Worm (Caenorhabditis elegans): ENCODE measurements around the gene clc-8.

The clc-8 gene

DNA sequence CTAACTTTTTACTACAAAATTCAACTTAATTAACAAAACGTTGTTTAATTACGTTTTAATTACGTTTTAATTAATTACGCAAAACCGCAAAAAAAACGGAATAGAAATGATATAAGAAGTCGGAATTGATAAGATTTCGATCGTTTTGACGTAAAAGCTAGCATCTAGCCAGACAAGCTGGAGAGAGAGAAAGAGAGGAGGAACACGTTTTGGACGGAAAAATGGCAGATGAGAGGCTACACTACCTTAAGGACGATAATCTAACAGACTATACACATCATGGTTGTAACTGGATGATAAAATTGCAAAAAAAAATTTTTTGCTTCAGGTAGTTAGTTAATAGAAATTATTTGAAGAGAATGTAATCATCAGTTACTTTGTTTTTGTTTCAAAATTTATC is 9.7 kb upstream of the clc-8 start:
- TF ChIP-seq flt-1 (GFP tag; IDR thresholded peaks at IDR 0.05) (no peak), ztf-23 (GFP tag; IDR thresholded peaks at IDR 0.05) (no peak), med-1 (GFP tag; optimal IDR thresholded peaks at IDR 0.05; ENCODE audit: insufficient read depth) (no peak), T22C8.4 (GFP tag; IDR thresholded peaks at IDR 0.05) (no peak), cog-1 (tag; optimal IDR thresholded peaks at IDR 0.05) (no peak)

DNA sequence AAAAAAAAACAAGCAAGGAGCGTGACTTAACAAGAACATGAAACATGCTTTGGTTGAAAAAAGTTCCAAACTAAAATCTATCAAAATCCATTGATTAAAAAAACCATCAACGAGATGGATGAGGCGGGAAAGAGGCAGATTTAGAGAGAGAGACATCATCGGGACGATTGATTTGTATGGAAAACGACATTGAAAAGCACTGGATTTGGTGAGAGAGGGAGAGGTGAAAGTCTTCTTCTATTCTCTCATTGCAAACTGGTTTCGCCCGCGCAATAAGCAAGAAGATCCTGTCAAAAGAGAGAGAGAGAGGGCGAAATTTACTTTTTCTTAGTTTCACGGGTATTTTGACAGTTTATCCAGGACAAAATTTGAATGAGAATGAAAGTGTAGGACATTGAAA is 8.8 kb upstream of the clc-8 start:
- TF ChIP-seq T22C8.4 (GFP tag; IDR thresholded peaks at IDR 0.05), result no peak
- TF ChIP-seq klf-2 (GFP tag; conservative IDR thresholded peaks at IDR 0.05), result no peak
- TF ChIP-seq ztf-29 (GFP tag; IDR thresholded peaks at IDR 0.05), result no peak
- TF ChIP-seq cog-1 (tag; optimal IDR thresholded peaks at IDR 0.05), result no peak
- TF ChIP-seq flt-1 (GFP tag; IDR thresholded peaks at IDR 0.05), result no peak
- no peak for TF ChIP-seq ref-1 (GFP tag; conservative IDR thresholded peaks at IDR 0.05)
- TF ChIP-seq med-1 (GFP tag; optimal IDR thresholded peaks at IDR 0.05; ENCODE audit: insufficient read depth), result no peak
- TF ChIP-seq ztf-23 (GFP tag; IDR thresholded peaks at IDR 0.05), result no peak
- no peak for TF ChIP-seq tab-1 (GFP tag; IDR thresholded peaks at IDR 0.05)

DNA sequence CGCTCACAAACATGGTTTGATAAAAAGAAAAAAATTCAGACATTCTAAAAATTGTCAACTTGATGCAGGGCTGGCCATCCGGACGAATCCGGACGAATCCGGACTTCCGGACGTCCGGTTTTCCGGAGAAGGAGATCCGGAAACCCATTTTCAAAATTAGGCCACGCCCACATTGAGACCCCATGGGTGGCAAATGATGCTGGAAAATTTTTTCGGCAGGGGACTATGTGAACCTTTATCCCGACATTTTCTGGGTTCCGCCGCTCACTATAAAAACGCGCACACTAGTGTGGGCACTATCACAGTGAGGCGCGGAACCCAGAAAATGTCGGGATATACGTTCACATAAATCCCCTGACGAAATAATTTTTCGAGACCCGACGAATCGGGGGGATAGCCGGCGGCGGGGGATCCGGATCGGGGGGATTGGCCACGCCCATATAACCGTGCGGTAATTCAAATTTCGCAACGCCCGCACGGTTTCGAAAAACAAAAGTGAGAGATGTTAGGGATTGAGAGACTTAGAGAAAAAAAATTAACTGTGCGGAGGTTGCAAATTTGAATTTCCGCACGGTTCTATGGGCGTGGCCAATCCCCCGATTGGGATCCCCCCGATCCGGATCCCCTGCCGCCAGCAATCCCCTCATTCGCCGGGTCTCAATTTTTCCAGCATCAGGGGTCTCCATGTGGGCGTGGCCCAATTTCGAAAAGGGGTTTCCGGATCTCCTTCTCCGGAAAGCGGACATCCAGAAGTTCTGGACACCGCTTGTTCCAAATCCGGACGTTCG is 6.0 kb upstream of the clc-8 start:
- TF ChIP-seq ref-1 (GFP tag; conservative IDR thresholded peaks at IDR 0.05) (no peak), med-1 (GFP tag; optimal IDR thresholded peaks at IDR 0.05; ENCODE audit: insufficient read depth) (no peak), cog-1 (tag; optimal IDR thresholded peaks at IDR 0.05) (no peak), tab-1 (GFP tag; IDR thresholded peaks at IDR 0.05) (no peak), flt-1 (GFP tag; IDR thresholded peaks at IDR 0.05) (no peak), ztf-23 (GFP tag; IDR thresholded peaks at IDR 0.05) (no peak), ztf-29 (GFP tag; IDR thresholded peaks at IDR 0.05) (no peak), klf-2 (GFP tag; conservative IDR thresholded peaks at IDR 0.05) (no peak), T22C8.4 (GFP tag; IDR thresholded peaks at IDR 0.05) (no peak)

DNA sequence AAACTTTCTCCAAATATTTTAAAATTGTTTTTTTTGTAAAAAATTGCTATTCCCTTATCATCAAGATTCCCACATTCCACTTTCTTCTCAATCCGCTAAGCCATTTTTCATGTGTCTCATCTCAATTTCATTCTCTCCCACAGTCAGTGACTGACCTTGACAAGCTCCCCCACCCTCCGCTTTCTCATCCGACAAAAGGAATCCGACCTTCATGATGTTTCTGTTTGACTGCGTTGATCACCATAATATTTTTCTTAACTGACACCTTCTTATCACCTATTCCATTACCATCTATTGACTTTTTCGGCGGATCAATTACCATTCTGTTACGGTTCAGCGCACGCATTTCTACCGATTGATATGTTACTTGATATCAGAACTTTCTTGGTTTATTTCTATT is 4.9 kb upstream of the clc-8 start:
- TF ChIP-seq ref-1 (GFP tag; conservative IDR thresholded peaks at IDR 0.05), result no peak
- no peak for TF ChIP-seq ztf-29 (GFP tag; IDR thresholded peaks at IDR 0.05)
- TF ChIP-seq cog-1 (tag; optimal IDR thresholded peaks at IDR 0.05), result no peak
- TF ChIP-seq ztf-23 (GFP tag; IDR thresholded peaks at IDR 0.05), result no peak

DNA sequence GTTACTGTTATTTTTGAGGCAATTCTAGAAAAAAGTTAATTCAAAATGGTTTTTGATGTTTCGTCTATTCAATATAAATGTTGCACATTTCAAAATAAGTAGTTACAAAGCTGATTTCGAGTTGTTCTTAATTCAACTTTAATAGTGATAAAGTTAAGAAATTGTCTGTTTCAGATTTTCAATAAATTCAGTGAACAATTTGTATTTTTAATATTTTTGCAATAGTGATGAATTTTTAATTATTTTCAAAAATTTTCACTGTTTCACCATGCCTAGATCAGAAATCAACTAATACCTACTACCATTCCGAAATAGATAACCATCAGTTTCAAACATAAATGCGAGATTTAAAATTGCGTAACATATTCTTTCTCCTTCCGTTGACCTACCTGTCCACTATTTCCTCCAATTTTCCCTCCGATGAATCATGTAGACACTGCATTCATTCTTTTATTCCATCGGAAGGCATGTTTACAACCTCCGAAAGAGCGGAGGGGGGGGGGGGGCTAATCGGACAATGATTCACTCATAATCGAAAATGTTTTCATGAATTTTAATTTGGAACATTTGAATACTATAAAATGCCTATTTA is 3.8 kb upstream of the clc-8 start:
- no peak for TF ChIP-seq tab-1 (GFP tag; IDR thresholded peaks at IDR 0.05)
- TF ChIP-seq ztf-23 (GFP tag; IDR thresholded peaks at IDR 0.05), result no peak
- TF ChIP-seq klf-2 (GFP tag; conservative IDR thresholded peaks at IDR 0.05), result no peak

DNA sequence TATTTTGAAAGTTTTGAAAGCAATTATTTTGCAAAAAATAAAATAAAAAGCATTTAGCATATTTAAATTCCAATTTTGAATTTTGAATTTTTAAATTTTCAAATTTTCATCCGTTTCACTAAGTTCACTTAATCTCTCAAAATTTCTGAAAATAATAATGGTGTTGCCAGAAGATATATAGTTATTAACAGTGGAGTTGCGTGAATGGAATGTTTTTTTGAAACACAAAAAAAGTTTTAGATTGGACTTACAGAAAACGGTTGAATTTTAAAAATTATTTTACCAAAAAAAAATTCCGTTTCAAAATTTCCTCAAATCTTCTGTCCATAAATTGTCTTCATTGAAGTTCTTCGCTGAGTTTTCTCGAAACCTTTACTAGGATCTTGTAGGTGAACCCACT is 2.7 kb upstream of the clc-8 start:
- TF ChIP-seq T22C8.4 (GFP tag; IDR thresholded peaks at IDR 0.05), result no peak
- TF ChIP-seq ztf-29 (GFP tag; IDR thresholded peaks at IDR 0.05), result no peak
- no peak for TF ChIP-seq klf-2 (GFP tag; conservative IDR thresholded peaks at IDR 0.05)
- no peak for TF ChIP-seq cog-1 (tag; optimal IDR thresholded peaks at IDR 0.05)
- no peak for TF ChIP-seq flt-1 (GFP tag; IDR thresholded peaks at IDR 0.05)
- TF ChIP-seq tab-1 (GFP tag; IDR thresholded peaks at IDR 0.05), result no peak
- TF ChIP-seq ztf-23 (GFP tag; IDR thresholded peaks at IDR 0.05), result no peak
- TF ChIP-seq med-1 (GFP tag; optimal IDR thresholded peaks at IDR 0.05; ENCODE audit: insufficient read depth), result no peak
- no peak for TF ChIP-seq ref-1 (GFP tag; conservative IDR thresholded peaks at IDR 0.05)

DNA sequence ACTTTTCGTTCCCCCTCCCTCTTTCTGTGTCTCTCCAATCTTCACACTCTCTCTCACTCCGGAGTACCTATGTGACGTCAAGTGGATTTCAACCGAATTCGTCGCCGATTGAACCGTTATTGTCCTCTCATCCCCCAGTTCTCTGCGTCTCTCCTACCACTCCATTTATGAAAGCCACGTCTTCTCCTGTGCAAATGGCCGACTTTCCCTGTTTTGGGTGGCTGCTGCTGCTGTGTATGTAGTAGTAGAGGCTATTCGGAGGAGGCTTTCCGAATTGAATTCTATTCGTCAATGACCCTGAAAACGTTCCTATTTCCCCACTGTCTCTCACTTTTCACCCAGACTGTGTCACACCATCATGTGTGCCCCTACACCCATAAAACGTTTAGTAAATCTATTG is 2.2 kb upstream of the clc-8 start:
- TF ChIP-seq tab-1 (GFP tag; IDR thresholded peaks at IDR 0.05) (no peak), ztf-29 (GFP tag; IDR thresholded peaks at IDR 0.05) (no peak), flt-1 (GFP tag; IDR thresholded peaks at IDR 0.05) (no peak), klf-2 (GFP tag; conservative IDR thresholded peaks at IDR 0.05) (no peak), T22C8.4 (GFP tag; IDR thresholded peaks at IDR 0.05) (no peak), med-1 (GFP tag; optimal IDR thresholded peaks at IDR 0.05; ENCODE audit: insufficient read depth) (no peak), ref-1 (GFP tag; conservative IDR thresholded peaks at IDR 0.05) (no peak), cog-1 (tag; optimal IDR thresholded peaks at IDR 0.05) (no peak), ztf-23 (GFP tag; IDR thresholded peaks at IDR 0.05) (no peak)

DNA sequence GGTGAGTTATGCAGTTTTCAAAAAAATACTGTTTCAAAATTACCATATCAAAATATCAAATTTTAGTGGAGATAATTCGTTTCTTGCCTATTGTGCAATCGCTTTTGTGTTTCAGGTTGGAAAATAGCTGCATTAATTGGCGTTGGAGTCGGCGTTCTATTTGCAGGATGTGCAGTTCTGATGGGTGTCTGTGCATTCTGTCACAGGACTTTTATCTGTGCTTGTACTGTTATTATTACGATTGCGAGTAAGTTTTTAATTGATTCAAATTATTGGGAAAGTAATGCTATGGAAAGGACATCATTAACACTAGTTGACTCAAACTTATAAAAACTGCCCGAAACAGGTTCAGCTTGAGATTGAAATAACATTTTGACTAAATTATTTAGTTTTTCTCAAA is 874 bp downstream of the clc-8 start:
- no peak for TF ChIP-seq ref-1 (GFP tag; conservative IDR thresholded peaks at IDR 0.05)
- no peak for TF ChIP-seq ztf-29 (GFP tag; IDR thresholded peaks at IDR 0.05)
- TF ChIP-seq klf-2 (GFP tag; conservative IDR thresholded peaks at IDR 0.05), result no peak

DNA sequence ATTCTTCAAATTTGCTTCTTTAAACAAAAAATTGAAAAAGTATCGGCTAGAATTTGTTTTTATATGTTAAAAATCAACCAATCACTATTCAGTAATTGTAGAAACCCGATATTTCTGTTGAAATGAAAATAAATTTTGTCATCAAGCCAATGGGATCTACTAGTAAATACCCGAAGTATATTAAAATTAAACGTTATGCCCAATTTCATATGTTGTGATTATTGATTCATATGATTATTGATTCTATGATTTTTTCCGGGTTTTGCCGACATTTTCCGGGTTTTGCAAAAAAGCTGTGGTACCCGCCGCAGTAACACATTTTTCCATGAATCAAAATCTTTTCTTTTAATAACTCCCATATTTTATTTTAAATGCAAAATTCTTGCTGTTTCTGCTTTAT is 1.6 kb downstream of the clc-8 start:
- TF ChIP-seq klf-2 (GFP tag; conservative IDR thresholded peaks at IDR 0.05) (no peak), flt-1 (GFP tag; IDR thresholded peaks at IDR 0.05) (no peak)

DNA sequence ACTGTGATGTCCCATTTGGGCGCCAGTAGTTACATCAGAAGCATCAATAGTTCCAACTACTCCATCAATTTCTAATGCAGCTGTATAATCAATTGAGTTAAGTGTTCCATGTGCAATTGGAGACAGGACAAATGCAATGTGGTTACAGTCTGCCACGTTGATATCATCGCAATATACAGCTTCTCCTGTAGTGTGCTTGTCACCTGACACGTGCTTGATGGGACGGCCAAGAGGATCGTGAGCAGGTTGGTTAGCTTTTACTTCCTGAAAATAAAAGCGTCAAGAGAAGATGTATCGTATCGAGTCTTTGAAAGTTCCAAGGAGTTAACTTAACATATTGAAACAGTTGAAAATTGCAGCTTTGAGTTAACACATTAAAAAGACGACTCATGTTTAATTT is 14.6 kb downstream of the clc-8 start:
- no peak for TF ChIP-seq flt-1 (GFP tag; IDR thresholded peaks at IDR 0.05)
- TF ChIP-seq med-1 (GFP tag; optimal IDR thresholded peaks at IDR 0.05; ENCODE audit: insufficient read depth), result no peak
- TF ChIP-seq tab-1 (GFP tag; IDR thresholded peaks at IDR 0.05), result no peak
- no peak for TF ChIP-seq ztf-23 (GFP tag; IDR thresholded peaks at IDR 0.05)
- no peak for TF ChIP-seq cog-1 (tag; optimal IDR thresholded peaks at IDR 0.05)
- TF ChIP-seq klf-2 (GFP tag; conservative IDR thresholded peaks at IDR 0.05), result no peak
- no peak for TF ChIP-seq ref-1 (GFP tag; conservative IDR thresholded peaks at IDR 0.05)

DNA sequence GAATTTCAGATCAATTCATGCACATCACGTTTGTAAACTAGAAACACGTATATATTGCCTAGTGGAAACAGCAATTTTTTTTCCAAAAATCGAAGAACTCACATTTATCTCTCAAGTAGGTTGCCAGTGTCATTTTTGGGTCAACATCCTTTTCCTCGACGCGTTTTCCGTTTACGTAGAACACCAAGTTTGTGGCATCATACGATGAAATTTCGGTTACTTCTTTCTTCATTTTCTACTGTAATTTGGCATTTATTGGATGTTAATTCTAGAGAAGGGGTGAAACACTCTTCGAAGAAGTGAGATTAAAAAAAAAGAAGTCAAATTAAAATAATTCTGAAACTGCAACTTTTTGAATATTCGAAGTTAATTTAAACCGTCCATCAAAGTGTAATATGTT is 18.7 kb downstream of the clc-8 start, which contains the start of gene xdh-1:
xdh-1 (minus strand) TSS at position 240 of the 400 bp plus-strand sequence.
- TF ChIP-seq med-1 (GFP tag; optimal IDR thresholded peaks at IDR 0.05; ENCODE audit: insufficient read depth), result no peak
- no peak for TF ChIP-seq flt-1 (GFP tag; IDR thresholded peaks at IDR 0.05)
- no peak for TF ChIP-seq ref-1 (GFP tag; conservative IDR thresholded peaks at IDR 0.05)
- no peak for TF ChIP-seq T22C8.4 (GFP tag; IDR thresholded peaks at IDR 0.05)
- TF ChIP-seq ztf-29 (GFP tag; IDR thresholded peaks at IDR 0.05), result no peak
- no peak for TF ChIP-seq ztf-23 (GFP tag; IDR thresholded peaks at IDR 0.05)
- no peak for TF ChIP-seq tab-1 (GFP tag; IDR thresholded peaks at IDR 0.05)
- TF ChIP-seq klf-2 (GFP tag; conservative IDR thresholded peaks at IDR 0.05), result no peak
- no peak for TF ChIP-seq cog-1 (tag; optimal IDR thresholded peaks at IDR 0.05)

Data from whole organism, midembryonic.